Worm (Caenorhabditis elegans) whole organism, L1 larva: ENCODE data around the gene mbk-2.

Experiments
- C16A3.4 ChIP-seq: fragments of 150-350 bp; optimal IDR thresholded peaks from 2 replicates; lab custom pipeline; 2014; ENCODE audit warnings: missing biosample characterization, missing genetic modification characterization
- C34B4.2 ChIP-seq: sonication (generic microtip); optimal IDR thresholded peaks from 2 replicates; lab custom pipeline; 2017; ENCODE audit warnings: mild to moderate bottlenecking, missing genetic modification characterization, missing compliant biosample characterization
- F16B12.6 ChIP-seq: fragments of 150-350 bp; optimal IDR thresholded peaks from 2 replicates; lab custom pipeline; 2014; ENCODE audit warnings: missing biosample characterization, missing genetic modification characterization
- alr-1 ChIP-seq: fragments of 200-800 bp; sonication (Bioruptor generic); optimal IDR thresholded peaks from 2 replicates; lab custom pipeline; 2018; ENCODE audit warnings: borderline replicate concordance, mild to moderate bottlenecking, missing genetic modification characterization, missing compliant biosample characterization
- aly-2 ChIP-seq: fragments of 150-350 bp; optimal IDR thresholded peaks from 2 replicates; lab custom pipeline; 2014; ENCODE audit warnings: missing biosample characterization, missing genetic modification characterization
- ama-1 ChIP-seq: fragments of 150-350 bp; optimal IDR thresholded peaks from 2 replicates; lab custom pipeline; 2014
- blmp-1 ChIP-seq: fragments of 150-350 bp; optimal IDR thresholded peaks from 2 replicates; lab custom pipeline; 2014; ENCODE audit warnings: missing biosample characterization, missing genetic modification characterization
- ceh-8 ChIP-seq: fragments of 200-800 bp; sonication (Bioruptor generic); optimal IDR thresholded peaks from 2 replicates; lab custom pipeline; 2018; ENCODE audit warnings: mild to moderate bottlenecking, missing genetic modification characterization, moderate library complexity, missing compliant biosample characterization
- ceh-82 ChIP-seq, 3 experiments: fragments of 150-350 bp in 1 of 3; sonication (generic microtip) in 2 of 3; optimal IDR thresholded peaks; 2 replicates each; lab custom pipeline; 2014 to 2017; ENCODE audit warnings: missing biosample characterization in 3 of 3, missing genetic modification characterization in 3 of 3
- ceh-90 ChIP-seq: sonication (generic microtip); optimal IDR thresholded peaks from 2 replicates; lab custom pipeline; 2016; ENCODE audit warnings: missing genetic modification characterization, missing compliant biosample characterization
- ces-1 ChIP-seq: fragments of 150-350 bp; optimal IDR thresholded peaks from 2 replicates; lab custom pipeline; 2014; ENCODE audit warnings: missing biosample characterization, missing genetic modification reagents, missing genetic modification characterization
- efl-3 ChIP-seq: fragments of 200-800 bp; sonication (Bioruptor generic); optimal IDR thresholded peaks from 2 replicates; lab custom pipeline; 2018; ENCODE audit warnings: mild to moderate bottlenecking, missing genetic modification characterization, missing compliant biosample characterization
- egl-27 ChIP-seq, 2 experiments: fragments of 150-350 bp in 1 of 2; sonication (generic microtip); optimal IDR thresholded peaks; 3 replicates each; lab custom pipeline; 2017 to 2018; ENCODE audit warnings: missing biosample characterization in 2 of 2, missing genetic modification characterization in 2 of 2, missing genetic modification reagents in 2 of 2
- elt-3 ChIP-seq, 6 experiments: fragments of 150-350 bp in 1 of 6; sonication (generic microtip); optimal IDR thresholded peaks; 2 replicates each; lab custom pipeline; 2017 to 2018; ENCODE audit warnings: missing biosample characterization in 6 of 6, missing genetic modification characterization in 6 of 6, inconsistent platforms in 1 of 6
- ets-5 ChIP-seq: fragments of 200-800 bp; sonication (Bioruptor generic); IDR thresholded peaks from 2 replicates; pipeline ENCODE4 v1.3.6; 2022; ENCODE audit warnings: missing genetic modification characterization, missing compliant biosample characterization
- fkh-10 ChIP-seq: sonication (generic microtip); optimal IDR thresholded peaks from 2 replicates; lab custom pipeline; 2017; ENCODE audit warnings: missing biosample characterization, missing genetic modification reagents, missing genetic modification characterization
- fos-1 ChIP-seq: fragments of 150-350 bp; optimal IDR thresholded peaks from 2 replicates; lab custom pipeline; 2014; ENCODE audit warnings: missing biosample characterization, missing genetic modification characterization
- hpl-2 ChIP-seq: fragments of 150-350 bp; optimal IDR thresholded peaks from 2 replicates; lab custom pipeline; 2014; ENCODE audit warnings: missing biosample characterization, missing genetic modification reagents, missing genetic modification characterization
- irx-1 ChIP-seq: sonication (generic microtip); optimal IDR thresholded peaks from 2 replicates; lab custom pipeline; 2016; ENCODE audit warnings: missing genetic modification characterization, missing compliant biosample characterization
- jun-1 ChIP-seq: fragments of 150-350 bp; optimal IDR thresholded peaks from 2 replicates; lab custom pipeline; 2014; ENCODE audit warnings: missing biosample characterization, missing genetic modification reagents, missing genetic modification characterization
- lin-13 ChIP-seq: fragments of 150-350 bp; optimal IDR thresholded peaks from 2 replicates; lab custom pipeline; 2014; ENCODE audit warnings: missing biosample characterization, missing genetic modification reagents, missing genetic modification characterization
- lin-15B ChIP-seq: fragments of 150-350 bp; sonication (generic microtip); optimal IDR thresholded peaks from 3 replicates; lab custom pipeline; 2014; ENCODE audit warnings: missing biosample characterization, missing genetic modification characterization
- lin-35 ChIP-seq, 2 experiments: fragments of 150-350 bp; optimal IDR thresholded peaks; 2 replicates each; lab custom pipeline; 2014; ENCODE audit warnings: missing biosample characterization in 2 of 2, missing genetic modification characterization in 2 of 2, missing genetic modification reagents in 2 of 2
- lir-3 ChIP-seq: sonication (generic microtip); optimal IDR thresholded peaks from 2 replicates; lab custom pipeline; 2016; ENCODE audit warnings: mild to moderate bottlenecking, missing genetic modification characterization, moderate library complexity, missing compliant biosample characterization; ENCODE audit not compliant: poor library complexity
- lsy-2 ChIP-seq, 2 experiments: fragments of 150-350 bp; optimal IDR thresholded peaks; 2 replicates each; lab custom pipeline; 2014; ENCODE audit warnings: missing biosample characterization in 2 of 2, missing genetic modification characterization in 2 of 2
- mdl-1 ChIP-seq, 2 experiments: fragments of 150-350 bp; optimal IDR thresholded peaks; 2 replicates each; lab custom pipeline; 2014 to 2017; ENCODE audit warnings: missing biosample characterization in 2 of 2, missing genetic modification characterization in 2 of 2, inconsistent platforms in 1 of 2
- mef-2 ChIP-seq: fragments of 150-350 bp; optimal IDR thresholded peaks from 2 replicates; lab custom pipeline; 2014; ENCODE audit warnings: missing biosample characterization, missing genetic modification characterization
- nhr-11 ChIP-seq: fragments of 150-350 bp; optimal IDR thresholded peaks from 2 replicates; lab custom pipeline; 2014; ENCODE audit warnings: missing biosample characterization, missing genetic modification characterization
- nhr-12 ChIP-seq: sonication (generic microtip); optimal IDR thresholded peaks from 2 replicates; lab custom pipeline; 2017; ENCODE audit warnings: missing biosample characterization, missing genetic modification characterization
- nhr-19 ChIP-seq: fragments of 200-800 bp; sonication (Bioruptor generic); conservative IDR thresholded peaks from 2 replicates; pipeline ENCODE4 v1.3.6; 2022; ENCODE audit warnings: missing genetic modification characterization, missing compliant biosample characterization
- nhr-20 ChIP-seq: sonication (generic microtip); optimal IDR thresholded peaks from 2 replicates; lab custom pipeline; 2016; ENCODE audit warnings: mild to moderate bottlenecking, missing genetic modification characterization, missing compliant biosample characterization
- nhr-47 ChIP-seq: sonication (generic microtip); optimal IDR thresholded peaks from 2 replicates; lab custom pipeline; 2016; ENCODE audit warnings: mild to moderate bottlenecking, missing genetic modification characterization, moderate library complexity, missing compliant biosample characterization
- nhr-76 ChIP-seq: sonication (generic microtip); optimal IDR thresholded peaks from 2 replicates; lab custom pipeline; 2017; ENCODE audit warnings: missing biosample characterization, missing genetic modification characterization
- nhr-77 ChIP-seq: fragments of 150-350 bp; optimal IDR thresholded peaks from 2 replicates; lab custom pipeline; 2014; ENCODE audit warnings: missing biosample characterization, missing genetic modification characterization
- pag-3 ChIP-seq: sonication (generic microtip); optimal IDR thresholded peaks from 2 replicates; lab custom pipeline; 2017; ENCODE audit warnings: missing genetic modification characterization, mild to moderate bottlenecking, missing compliant biosample characterization, antibody characterized with exemption, borderline replicate concordance; ENCODE audit not compliant: insufficient read depth
- skn-1 ChIP-seq: fragments of 150-350 bp; optimal IDR thresholded peaks from 2 replicates; lab custom pipeline; 2014; ENCODE audit warnings: missing biosample characterization, missing genetic modification characterization
- snpc-4 ChIP-seq: fragments of 150-350 bp; optimal IDR thresholded peaks from 2 replicates; lab custom pipeline; 2014; ENCODE audit warnings: missing biosample characterization, missing genetic modification characterization
- sox-4 ChIP-seq: sonication (generic microtip); optimal IDR thresholded peaks from 2 replicates; lab custom pipeline; 2016; ENCODE audit warnings: missing genetic modification characterization, missing compliant biosample characterization
- sptf-1 ChIP-seq: fragments of 150-350 bp; optimal IDR thresholded peaks from 2 replicates; lab custom pipeline; 2014; ENCODE audit warnings: missing biosample characterization, missing genetic modification characterization
- swsn-7 ChIP-seq: sonication (generic microtip); optimal IDR thresholded peaks from 2 replicates; lab custom pipeline; 2016; ENCODE audit warnings: missing genetic modification characterization, missing compliant biosample characterization
- tlp-1 ChIP-seq: fragments of 150-350 bp; optimal IDR thresholded peaks from 2 replicates; lab custom pipeline; 2014; ENCODE audit warnings: missing biosample characterization, missing genetic modification characterization
- unc-130 ChIP-seq: fragments of 150-350 bp; optimal IDR thresholded peaks from 2 replicates; lab custom pipeline; 2017; ENCODE audit warnings: missing biosample characterization, missing genetic modification characterization, inconsistent platforms
- unc-30 ChIP-seq: sonication (generic microtip); optimal IDR thresholded peaks from 2 replicates; lab custom pipeline; 2017; ENCODE audit warnings: missing biosample characterization, missing genetic modification characterization
- unc-62 ChIP-seq: fragments of 150-350 bp; optimal IDR thresholded peaks from 2 replicates; lab custom pipeline; 2014; ENCODE audit warnings: missing biosample characterization, missing genetic modification reagents, missing genetic modification characterization
- unc-86 ChIP-seq: sonication (generic microtip); optimal IDR thresholded peaks from 2 replicates; lab custom pipeline; 2016; ENCODE audit warnings: missing genetic modification characterization, missing compliant biosample characterization
- unc-98 ChIP-seq: fragments of 200-800 bp; sonication (Bioruptor generic); IDR thresholded peaks from 2 replicates; pipeline ENCODE4 v1.3.6; 2022; ENCODE audit warnings: missing genetic modification characterization, missing compliant biosample characterization
- vab-15 ChIP-seq: sonication (generic microtip); optimal IDR thresholded peaks from 2 replicates; lab custom pipeline; 2017; ENCODE audit warnings: missing genotype, mild to moderate bottlenecking, missing genetic modification characterization, missing compliant biosample characterization
- zip-4 ChIP-seq: fragments of 200-800 bp; sonication (Bioruptor generic); optimal IDR thresholded peaks from 2 replicates; lab custom pipeline; 2018; ENCODE audit warnings: mild to moderate bottlenecking, missing genetic modification characterization, moderate library complexity, missing compliant biosample characterization
- ztf-11 ChIP-seq, 2 experiments: sonication (generic microtip); optimal IDR thresholded peaks; 2 replicates each; lab custom pipeline; 2016 to 2017; ENCODE audit warnings: missing genetic modification characterization in 2 of 2, missing biosample characterization in 1 of 2, missing compliant biosample characterization in 1 of 2
- ztf-4 ChIP-seq: fragments of 150-350 bp; optimal IDR thresholded peaks from 2 replicates; lab custom pipeline; 2014; ENCODE audit warnings: missing biosample characterization, missing genetic modification characterization

Gene mbk-2

DNA sequence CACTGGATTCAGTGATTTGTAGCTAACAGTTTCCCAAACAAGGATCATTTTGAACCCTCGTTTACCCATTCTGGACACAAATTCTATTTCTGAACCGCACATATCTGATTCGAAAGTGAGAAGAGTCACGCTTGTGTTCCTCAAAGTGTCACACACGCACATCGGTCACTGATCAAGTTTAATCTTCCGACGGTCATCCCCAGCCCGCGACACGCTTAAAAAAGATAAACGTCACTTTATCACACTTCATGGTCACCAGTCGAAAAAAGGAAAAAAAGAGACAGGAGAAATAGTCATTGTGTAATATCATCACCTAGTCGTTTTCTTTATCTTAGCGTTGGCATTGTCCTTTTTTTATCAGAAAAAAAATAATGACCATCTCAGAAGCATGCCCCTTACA, 68.7 kb downstream of the mbk-2 start (continued):
- TF ChIP-seq nhr-76 (tag; lab: Kevin White, UChicago) (no peak), lir-3 (tag; lab: Kevin White, UChicago) (no peak), tlp-1 (tag; lab: Kevin White, UChicago) (no peak), hpl-2 (GFP tag; lab: Kevin White, UChicago) (no peak), nhr-47 (no peak), ets-5 (GFP tag; lab: Robert Waterston, UW) (no peak), lsy-2 (tag; optimal IDR thresholded peaks at IDR 0.05; lab: Kevin White, UChicago) (no peak), unc-98 (no peak), snpc-4 (tag; lab: Kevin White, UChicago) (no peak), nhr-12 (no peak), ztf-4 (tag; lab: Kevin White, UChicago) (no peak), C34B4.2 (tag; lab: Kevin White, UChicago) (no peak), unc-130 (tag; lab: Kevin White, UChicago) (no peak), ceh-90 (no peak), nhr-11 (tag; lab: Kevin White, UChicago) (no peak), fos-1 (tag; lab: Kevin White, UChicago) (no peak), nhr-19 (GFP tag; lab: Robert Waterston, UW) (peak; percentile 45), egl-27 (tag; optimal IDR thresholded peaks at IDR 0.05; lab: Kevin White, UChicago) (no peak), unc-30 (no peak), vab-15 (tag; lab: Kevin White, UChicago) (no peak), aly-2 (tag; lab: Kevin White, UChicago) (no peak), ceh-82 (tag; optimal IDR thresholded peaks at IDR 0.05; lab: Kevin White, UChicago) (no peak), blmp-1 (peak; percentile 80), nhr-20 (peak; percentile 54), swsn-7 (tag; lab: Kevin White, UChicago) (no peak), zip-4 (GFP tag; lab: Kevin White, UChicago) (no peak), mef-2 (tag; lab: Kevin White, UChicago) (no peak), nhr-77 (tag; lab: Kevin White, UChicago) (no peak), C16A3.4 (tag; lab: Kevin White, UChicago) (no peak), ces-1 (no peak), sox-4 (no peak), ceh-8 (GFP tag; lab: Kevin White, UChicago) (no peak), ztf-11 (tag; optimal IDR thresholded peaks at IDR 0.05; lab: Kevin White, UChicago) (no peak), elt-3 (tag; optimal IDR thresholded peaks at IDR 0.05; lab: Kevin White, UChicago) (peak in 2 of 6 experiments; percentile 44 to 78)

DNA sequence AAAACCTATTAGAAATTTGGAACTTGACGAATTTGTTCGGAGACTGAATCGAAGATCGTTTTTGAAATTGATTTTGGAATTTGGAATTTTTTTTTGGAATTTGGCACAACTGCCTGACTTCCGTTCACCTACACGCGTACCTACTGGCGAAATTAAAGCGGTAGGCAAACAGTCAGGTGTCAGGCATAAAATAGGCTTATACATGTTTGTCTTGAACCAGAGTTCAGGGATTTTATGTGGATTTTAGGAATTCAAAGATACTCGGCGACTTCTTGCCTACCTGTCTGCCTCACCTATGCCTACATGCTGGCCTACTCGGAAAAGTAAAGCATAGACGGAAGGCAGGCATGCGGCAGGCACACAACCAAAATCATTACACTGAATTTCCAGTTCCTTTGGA, 69.4 kb downstream of the mbk-2 start:
- no peak for TF ChIP-seq ama-1 (lab: Kevin White, UChicago)
- no peak for TF ChIP-seq irx-1
- TF ChIP-seq sox-4 = no peak
- TF ChIP-seq nhr-19 (GFP tag; lab: Robert Waterston, UW) = no peak
- TF ChIP-seq tlp-1 (tag; lab: Kevin White, UChicago) = no peak
- TF ChIP-seq C16A3.4 (tag; lab: Kevin White, UChicago) = no peak
- TF ChIP-seq fkh-10 (GFP tag; lab: Kevin White, UChicago) = no peak
- TF ChIP-seq unc-86 = no peak
- no peak for TF ChIP-seq ztf-11 (tag; optimal IDR thresholded peaks at IDR 0.05; lab: Kevin White, UChicago)
- TF ChIP-seq nhr-76 (tag; lab: Kevin White, UChicago) = no peak

- TF ChIP-seq nhr-20 = peak; percentile 60
- no peak for TF ChIP-seq swsn-7 (tag; lab: Kevin White, UChicago)
- TF ChIP-seq nhr-19 (GFP tag; lab: Robert Waterston, UW) = peak; percentile 35
- TF ChIP-seq sptf-1 (tag; lab: Kevin White, UChicago) = no peak
- no peak for TF ChIP-seq pag-3
- peak in 1 of 2 experiments; percentile 18 for TF ChIP-seq mdl-1 (tag; optimal IDR thresholded peaks at IDR 0.05; lab: Kevin White, UChicago)
- TF ChIP-seq F16B12.6 (tag; lab: Kevin White, UChicago) = no peak
- no peak for TF ChIP-seq unc-62 (GFP tag; lab: Kevin White, UChicago)
- no peak for TF ChIP-seq unc-30
- TF ChIP-seq skn-1 (tag; lab: Kevin White, UChicago) = no peak
- peak; percentile 5 for TF ChIP-seq blmp-1
- TF ChIP-seq tlp-1 (tag; lab: Kevin White, UChicago) = no peak
- no peak for TF ChIP-seq efl-3
- TF ChIP-seq lin-15B (tag; lab: Kevin White, UChicago) = no peak
- TF ChIP-seq lin-13 (GFP tag; lab: Kevin White, UChicago) = no peak
- peak in 1 of 2 experiments; percentile 63 for TF ChIP-seq lin-35 (GFP tag; optimal IDR thresholded peaks at IDR 0.05; lab: Kevin White, UChicago)
- TF ChIP-seq jun-1 (tag; lab: Kevin White, UChicago) = peak; percentile 24
- no peak for TF ChIP-seq nhr-76 (tag; lab: Kevin White, UChicago)
- no peak for TF ChIP-seq alr-1
- TF ChIP-seq ztf-11 (tag; optimal IDR thresholded peaks at IDR 0.05; lab: Kevin White, UChicago) = no peak
These were observed 70.2 kb downstream of the mbk-2 start, which contains the start of gene C39E9.8 for ce11 chrIV:13079119-13079518. Gene C39E9.8, plus strand, starts transcription at chrIV:13079446.
